Fruit fly (Drosophila melanogaster): ENCODE data around the gene Kcmf1.

DNA sequence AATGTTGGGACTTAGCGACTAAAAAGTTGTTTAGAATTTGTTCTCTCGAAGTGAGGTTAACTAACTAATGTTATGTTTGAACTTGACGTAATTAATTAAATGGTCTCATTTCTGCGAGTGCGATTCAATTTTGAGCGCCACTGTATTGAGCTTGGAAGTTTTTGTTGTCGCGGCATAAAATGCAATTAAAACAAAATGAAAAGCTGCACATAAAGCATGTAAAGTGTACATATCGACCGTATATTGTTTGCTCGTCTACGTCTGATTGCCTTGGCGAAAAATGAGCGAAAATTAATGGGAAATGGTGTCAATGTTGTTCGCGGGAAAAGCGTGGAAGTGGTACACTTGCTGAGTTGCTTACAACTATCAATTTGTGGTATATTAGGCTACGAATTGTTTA is 2.2 kb upstream of the Kcmf1 start:
- TF ChIP-seq CTCF (optimal IDR thresholded peaks at IDR 0.05), result no peak
- TF ChIP-seq CG8478 (optimal IDR thresholded peaks at IDR 0.05), result no peak

Measured in S2 (cell line).